Fruit fly (Drosophila melanogaster): ENCODE measurements around the gene cnc.

The cnc gene

dm6 chr3R:23226521-23227039 is at the start of gene cnc:
Gene cnc (minus strand): TSS chr3R:23226711.
- TF ChIP-seq Hr39 (GFP tag; optimal IDR thresholded peaks at IDR 0.05) (no peak), CG8319 (GFP tag; optimal IDR thresholded peaks at IDR 0.05) (no peak), net (GFP tag; optimal IDR thresholded peaks at IDR 0.05) (peak; percentile 47), Met (GFP tag; optimal IDR thresholded peaks at IDR 0.05) (peak; percentile 45), CG9139 (GFP tag; optimal IDR thresholded peaks at IDR 0.05) (no peak), Sox14 (GFP tag; optimal IDR thresholded peaks at IDR 0.05) (peak; percentile 70), CG6276 (GFP tag; optimal IDR thresholded peaks at IDR 0.05) (peak; percentile 63), svp (GFP tag) (peak; percentile 95), CG6792 (GFP tag; optimal IDR thresholded peaks at IDR 0.05) (no peak), CG6808 (GFP tag; optimal IDR thresholded peaks at IDR 0.05) (peak; percentile 1), CG6163 (GFP tag; IDR thresholded peaks at IDR 0.05) (0 out of 3 replicates have a peak, but pooled peaks have one; percentile 52), Sox102F (GFP tag; optimal IDR thresholded peaks at IDR 0.05) (peak; percentile 24), CG34406 (GFP tag; optimal IDR thresholded peaks at IDR 0.05) (peak; percentile 0), spab (GFP tag; optimal IDR thresholded peaks at IDR 0.05) (no peak), Lpt (GFP tag; optimal IDR thresholded peaks at IDR 0.05) (peak; percentile 3), Gug (GFP tag; IDR thresholded peaks at IDR 0.05) (0 out of 2 replicates have a peak, but pooled peaks have one; percentile 8), lz (GFP tag; optimal IDR thresholded peaks at IDR 0.05) (no peak), ss (GFP tag; optimal IDR thresholded peaks at IDR 0.05) (no peak), Ets96B (tag; optimal IDR thresholded peaks at IDR 0.05) (no peak), fd85E (GFP tag; optimal IDR thresholded peaks at IDR 0.05) (no peak), vri (GFP tag; optimal IDR thresholded peaks at IDR 0.05) (peak; percentile 96), achi (GFP tag; optimal IDR thresholded peaks at IDR 0.05) (no peak), CG10669 (GFP tag; optimal IDR thresholded peaks at IDR 0.05) (no peak), eg (GFP tag; IDR thresholded peaks at IDR 0.05) (peak; percentile 51; the same call in 2 of the 3 replicates), CG11762 (GFP tag; optimal IDR thresholded peaks at IDR 0.05; ENCODE audit: insufficient read depth) (no peak), OdsH (GFP tag; optimal IDR thresholded peaks at IDR 0.05) (no peak), CG16779 (tag; optimal IDR thresholded peaks at IDR 0.05) (peak; percentile 30), Eip93F (GFP tag; optimal IDR thresholded peaks at IDR 0.05) (peak; percentile 34), CG31627 (GFP tag; optimal IDR thresholded peaks at IDR 0.05) (no peak), topi (GFP tag; optimal IDR thresholded peaks at IDR 0.05) (no peak), fkh (GFP tag; optimal IDR thresholded peaks at IDR 0.05) (peak; percentile 32), CG15336 (GFP tag; IDR thresholded peaks at IDR 0.05) (no peak; the same call in 1 of the 2 replicates), CG11902 (GFP tag; optimal IDR thresholded peaks at IDR 0.05) (no peak)

DNA sequence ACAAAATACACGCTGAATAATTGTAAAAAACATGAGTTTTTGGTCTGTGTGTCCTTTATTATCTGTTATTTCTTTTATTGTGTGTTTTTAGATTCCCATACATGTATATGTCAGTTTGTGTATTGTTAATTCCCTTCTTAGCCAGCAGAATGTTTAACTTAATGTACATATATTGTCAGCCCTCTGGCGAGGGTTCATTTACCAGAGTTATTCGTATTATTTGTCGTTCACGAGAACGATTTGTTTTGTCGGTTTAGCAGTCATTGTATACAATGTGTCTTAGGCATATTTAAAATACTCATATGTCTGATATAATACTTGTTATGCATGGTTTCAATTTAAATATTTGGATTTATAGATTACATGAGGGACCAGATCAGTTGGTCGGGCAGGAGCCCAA is 34.1 kb upstream of the cnc start:
- TF ChIP-seq Sox102F (GFP tag; optimal IDR thresholded peaks at IDR 0.05) (no peak), pdm3 (GFP tag; optimal IDR thresholded peaks at IDR 0.05) (no peak), vri (GFP tag; optimal IDR thresholded peaks at IDR 0.05) (no peak), Hr39 (GFP tag; optimal IDR thresholded peaks at IDR 0.05) (no peak), Gug (GFP tag; IDR thresholded peaks at IDR 0.05) (no peak), fkh (GFP tag; optimal IDR thresholded peaks at IDR 0.05) (peak; percentile 24)

dm6 chr3R:23258524-23258923 is 32.0 kb upstream of the cnc start:
- TF ChIP-seq Blimp-1 (GFP tag; optimal IDR thresholded peaks at IDR 0.05) (peak; percentile 94), CG8119 (GFP tag; IDR thresholded peaks at IDR 0.05) (no peak)

DNA sequence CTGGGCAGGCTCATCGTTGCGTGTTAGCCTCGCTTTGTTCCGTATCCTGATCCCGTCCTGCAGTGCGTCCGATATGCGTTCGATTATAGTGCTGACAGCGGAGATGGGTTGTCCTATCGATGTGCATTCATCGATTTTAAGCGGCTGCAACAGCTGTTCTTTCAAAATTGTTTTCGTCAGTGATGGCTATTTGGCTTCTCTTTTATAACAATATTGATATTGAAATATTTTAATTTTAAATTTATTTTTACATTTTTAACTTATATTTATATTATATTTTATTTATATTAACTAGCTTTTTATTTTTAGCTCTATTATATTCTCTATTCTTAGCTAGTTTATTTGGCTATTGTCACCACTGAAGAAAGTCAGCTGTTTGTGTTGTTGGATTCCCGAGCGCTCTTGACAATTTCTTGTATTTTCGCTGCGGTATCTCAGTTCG is 31.5 kb upstream of the cnc start, which contains the start of the genes wda and Pex11c:
wda (minus strand) TSS at position 102 of the 442 bp plus-strand sequence.
Pex11c (plus strand) TSS at position 380 of the 442 bp plus-strand sequence.
- TF ChIP-seq CG1621 (tag; optimal IDR thresholded peaks at IDR 0.05) (peak; percentile 44), cyc (GFP tag; optimal IDR thresholded peaks at IDR 0.05) (peak; percentile 33), CG6792 (GFP tag; optimal IDR thresholded peaks at IDR 0.05) (peak; percentile 78), salr (GFP tag; optimal IDR thresholded peaks at IDR 0.05) (peak; percentile 2 to 68), Ets96B (tag; optimal IDR thresholded peaks at IDR 0.05) (peak; percentile 84), Ets21C (GFP tag; optimal IDR thresholded peaks at IDR 0.05) (no peak), CG10631 (GFP tag; optimal IDR thresholded peaks at IDR 0.05) (peak; percentile 87), Eip75B (GFP tag; optimal IDR thresholded peaks at IDR 0.05) (peak; percentile 12), fd85E (GFP tag; optimal IDR thresholded peaks at IDR 0.05) (no peak), Met (GFP tag; optimal IDR thresholded peaks at IDR 0.05) (peak; percentile 53), acj6 (GFP tag; optimal IDR thresholded peaks at IDR 0.05) (peak; percentile 85), dac (GFP tag; optimal IDR thresholded peaks at IDR 0.05) (peak; percentile 76), Blimp-1 (GFP tag; optimal IDR thresholded peaks at IDR 0.05) (no peak), pdm3 (GFP tag; optimal IDR thresholded peaks at IDR 0.05) (peak; percentile 53), CG34406 (GFP tag; optimal IDR thresholded peaks at IDR 0.05) (peak; percentile 78), CG6808 (GFP tag; optimal IDR thresholded peaks at IDR 0.05) (peak; percentile 26), Smox (GFP tag; optimal IDR thresholded peaks at IDR 0.05) (no peak), CG3919 (GFP tag; optimal IDR thresholded peaks at IDR 0.05) (peak; percentile 59)
